Worm (Caenorhabditis elegans) whole organism, mixed stage, embryonic: ENCODE measurements around the gene Y39B6A.9.

ENCODE experiments used
- M03D4.4 ChIP-seq: sonication (generic microtip); optimal IDR thresholded peaks from 2 replicates; lab custom pipeline; 2017; ENCODE audit warnings: mild to moderate bottlenecking, missing genetic modification characterization, missing compliant biosample characterization
- bed-3 ChIP-seq: fragments of 200-800 bp; sonication (Bioruptor generic); optimal IDR thresholded peaks from 3 replicates; lab custom pipeline; 2018; ENCODE audit warnings: mild to moderate bottlenecking, missing genetic modification characterization, moderate library complexity, missing compliant biosample characterization
- blmp-1 ChIP-seq: fragments of 150-350 bp; optimal IDR thresholded peaks from 2 replicates; lab custom pipeline; 2014; ENCODE audit warnings: missing biosample characterization, missing genetic modification characterization
- ceh-39 ChIP-seq: fragments of 150-350 bp; optimal IDR thresholded peaks from 2 replicates; lab custom pipeline; 2014; ENCODE audit warnings: missing biosample characterization, missing genetic modification characterization
- ceh-43 ChIP-seq: fragments of 200-800 bp; sonication (Bioruptor generic); optimal IDR thresholded peaks from 2 replicates; lab custom pipeline; 2018; ENCODE audit warnings: mild to moderate bottlenecking, missing genetic modification characterization, moderate library complexity, missing compliant biosample characterization
- ceh-83 ChIP-seq: fragments of 200-800 bp; sonication (Bioruptor generic); optimal IDR thresholded peaks from 2 replicates; lab custom pipeline; 2018; ENCODE audit warnings: mild to moderate bottlenecking, missing genetic modification characterization, missing compliant biosample characterization
- ces-1 ChIP-seq: fragments of 150-350 bp; optimal IDR thresholded peaks from 2 replicates; lab custom pipeline; 2014; ENCODE audit warnings: missing biosample characterization, missing genetic modification reagents, missing genetic modification characterization
- cnd-1 ChIP-seq: fragments of 200-800 bp; sonication (Bioruptor generic); optimal IDR thresholded peaks from 2 replicates; lab custom pipeline; 2018; ENCODE audit warnings: mild to moderate bottlenecking, missing genetic modification characterization, missing compliant biosample characterization
- drap-1 ChIP-seq: fragments of 200-800 bp; sonication (Bioruptor generic); optimal IDR thresholded peaks from 3 replicates; lab custom pipeline; 2018; ENCODE audit warnings: mild to moderate bottlenecking, missing genetic modification characterization, missing compliant biosample characterization
- elt-1 ChIP-seq: sonication (generic microtip); optimal IDR thresholded peaks from 2 replicates; lab custom pipeline; 2017; ENCODE audit warnings: missing genetic modification characterization, mild to moderate bottlenecking, missing compliant biosample characterization, antibody characterized with exemption, moderate library complexity, borderline replicate concordance; ENCODE audit not compliant: insufficient read depth
- elt-3 ChIP-seq: fragments of 150-350 bp; optimal IDR thresholded peaks from 2 replicates; lab custom pipeline; 2014; ENCODE audit warnings: missing biosample characterization, missing genetic modification characterization
- flh-1 ChIP-seq: fragments of 200-800 bp; sonication (Bioruptor generic); optimal IDR thresholded peaks from 2 replicates; lab custom pipeline; 2018; ENCODE audit warnings: mild to moderate bottlenecking, missing genetic modification characterization, moderate library complexity, missing compliant biosample characterization
- ham-2 ChIP-seq: fragments of 200-800 bp; sonication (Bioruptor generic); optimal IDR thresholded peaks from 2 replicates; lab custom pipeline; 2018; ENCODE audit warnings: mild to moderate bottlenecking, missing genetic modification characterization, missing compliant biosample characterization
- hlh-1 ChIP-seq: fragments of 150-350 bp; optimal IDR thresholded peaks from 2 replicates; lab custom pipeline; 2014; ENCODE audit warnings: missing biosample characterization, missing genetic modification reagents, missing genetic modification characterization
- lin-13 ChIP-seq: fragments of 150-350 bp; optimal IDR thresholded peaks from 2 replicates; lab custom pipeline; 2014; ENCODE audit warnings: missing biosample characterization, missing genetic modification characterization
- lin-32 ChIP-seq: fragments of 200-800 bp; sonication (Bioruptor generic); optimal IDR thresholded peaks from 2 replicates; lab custom pipeline; 2018; ENCODE audit warnings: mild to moderate bottlenecking, missing genetic modification characterization, missing compliant biosample characterization
- lsy-2 ChIP-seq: fragments of 150-350 bp; optimal IDR thresholded peaks from 2 replicates; lab custom pipeline; 2014; ENCODE audit warnings: missing biosample characterization, missing genetic modification characterization
- mab-5 ChIP-seq: fragments of 150-350 bp; optimal IDR thresholded peaks from 2 replicates; lab custom pipeline; 2014; ENCODE audit warnings: missing biosample characterization, missing genetic modification characterization
- mep-1 ChIP-seq: fragments of 150-350 bp; optimal IDR thresholded peaks from 2 replicates; lab custom pipeline; 2017; ENCODE audit warnings: missing biosample characterization, missing genetic modification reagents, missing genetic modification characterization, inconsistent platforms
- mls-2 ChIP-seq: sonication (generic microtip); optimal IDR thresholded peaks from 2 replicates; lab custom pipeline; 2016; ENCODE audit warnings: mild to moderate bottlenecking, missing genetic modification characterization, moderate library complexity, missing compliant biosample characterization
- nhr-12 ChIP-seq: fragments of 150-350 bp; optimal IDR thresholded peaks from 2 replicates; lab custom pipeline; 2014; ENCODE audit warnings: missing biosample characterization, missing genetic modification characterization
- nhr-2 ChIP-seq: fragments of 150-350 bp; optimal IDR thresholded peaks from 2 replicates; lab custom pipeline; 2014; ENCODE audit warnings: missing biosample characterization, missing genetic modification characterization
- nhr-237 ChIP-seq: fragments of 150-350 bp; optimal IDR thresholded peaks from 2 replicates; lab custom pipeline; 2014; ENCODE audit warnings: missing biosample characterization, missing genetic modification characterization
- nhr-28 ChIP-seq: fragments of 150-350 bp; optimal IDR thresholded peaks from 2 replicates; lab custom pipeline; 2014; ENCODE audit warnings: missing biosample characterization, missing genetic modification characterization
- nhr-76 ChIP-seq: sonication (generic microtip); optimal IDR thresholded peaks from 2 replicates; lab custom pipeline; 2017; ENCODE audit warnings: missing biosample characterization, missing genetic modification characterization
- pha-4 ChIP-seq: fragments of 150-350 bp; optimal IDR thresholded peaks from 2 replicates; lab custom pipeline; 2018; ENCODE audit warnings: missing biosample characterization, missing genetic modification reagents, missing genetic modification characterization
- sem-2 ChIP-seq: fragments of 200-800 bp; sonication (Bioruptor generic); optimal IDR thresholded peaks from 2 replicates; lab custom pipeline; 2018; ENCODE audit warnings: mild to moderate bottlenecking, missing genetic modification characterization, missing compliant biosample characterization
- snpc-4 ChIP-seq: fragments of 150-350 bp; optimal IDR thresholded peaks from 2 replicates; lab custom pipeline; 2014; ENCODE audit warnings: missing biosample characterization, missing genetic modification characterization
- sptf-1 ChIP-seq: sonication (generic microtip); optimal IDR thresholded peaks from 2 replicates; lab custom pipeline; 2017; ENCODE audit warnings: mild to moderate bottlenecking, missing genetic modification characterization, moderate library complexity, missing compliant biosample characterization
- tbx-8 ChIP-seq: fragments of 200-800 bp; sonication (Bioruptor generic); optimal IDR thresholded peaks from 2 replicates; lab custom pipeline; 2018; ENCODE audit warnings: mild to moderate bottlenecking, missing genetic modification characterization, moderate library complexity, missing compliant biosample characterization
- unc-120 ChIP-seq: sonication (generic microtip); optimal IDR thresholded peaks from 2 replicates; lab custom pipeline; 2017; ENCODE audit warnings: missing genetic modification characterization, missing compliant biosample characterization; ENCODE audit not compliant: poor library complexity, severe bottlenecking
- unc-39 ChIP-seq: fragments of 150-350 bp; optimal IDR thresholded peaks from 2 replicates; lab custom pipeline; 2014; ENCODE audit warnings: missing biosample characterization, missing genetic modification characterization
- unc-62 ChIP-seq: fragments of 150-350 bp; optimal IDR thresholded peaks from 2 replicates; lab custom pipeline; 2014; ENCODE audit warnings: missing biosample characterization, missing genetic modification reagents, missing genetic modification characterization
- zip-8 ChIP-seq: fragments of 150-350 bp; optimal IDR thresholded peaks from 2 replicates; lab custom pipeline; 2014; ENCODE audit warnings: missing biosample characterization, missing genetic modification characterization
- ztf-11 ChIP-seq: fragments of 150-350 bp; optimal IDR thresholded peaks from 2 replicates; lab custom pipeline; 2014; ENCODE audit warnings: missing biosample characterization, missing genetic modification characterization

Gene Y39B6A.9

ce11 chrV:19125253-19125652 is 11.1 kb upstream of the Y39B6A.9 start:
- no peak for TF ChIP-seq sem-2 (GFP tag; lab: Kevin White, UChicago)
- no peak for TF ChIP-seq nhr-28 (tag; lab: Kevin White, UChicago)
- no peak for TF ChIP-seq tbx-8 (GFP tag; lab: Kevin White, UChicago)
- TF ChIP-seq pha-4 (tag; lab: Kevin White, UChicago) = no peak
- TF ChIP-seq elt-1 (tag; lab: Kevin White, UChicago) = no peak
- TF ChIP-seq unc-39 (tag; lab: Kevin White, UChicago) = no peak
- TF ChIP-seq ceh-83 (GFP tag; lab: Kevin White, UChicago) = no peak
- no peak for TF ChIP-seq drap-1 (GFP tag; lab: Kevin White, UChicago)
- no peak for TF ChIP-seq blmp-1 (tag; lab: Kevin White, UChicago)
- no peak for TF ChIP-seq nhr-237 (tag; lab: Kevin White, UChicago)
- no peak for TF ChIP-seq ztf-11
- no peak for TF ChIP-seq lsy-2 (tag; lab: Kevin White, UChicago)
- TF ChIP-seq unc-120 (tag; lab: Kevin White, UChicago) = no peak

ce11 chrV:19125812-19126211 is 10.5 kb upstream of the Y39B6A.9 start:
- TF ChIP-seq nhr-237 (tag; lab: Kevin White, UChicago) (peak; percentile 13), tbx-8 (GFP tag; lab: Kevin White, UChicago) (peak; percentile 62), mab-5 (tag; lab: Kevin White, UChicago) (no peak), bed-3 (GFP tag; lab: Kevin White, UChicago) (peak; percentile 59), hlh-1 (peak; percentile 5), sem-2 (GFP tag; lab: Kevin White, UChicago) (peak; percentile 75), lsy-2 (tag; lab: Kevin White, UChicago) (peak; percentile 19), ceh-39 (no peak), nhr-12 (tag; lab: Kevin White, UChicago) (no peak), unc-120 (tag; lab: Kevin White, UChicago) (peak; percentile 73), mep-1 (tag; lab: Kevin White, UChicago) (no peak), ces-1 (GFP tag; lab: Kevin White, UChicago) (peak; percentile 20), elt-3 (no peak), ceh-83 (GFP tag; lab: Kevin White, UChicago) (peak; percentile 92), lin-32 (GFP tag; lab: Kevin White, UChicago) (peak; percentile 69), mls-2 (tag; lab: Kevin White, UChicago) (peak; percentile 92), nhr-28 (tag; lab: Kevin White, UChicago) (no peak), zip-8 (tag; lab: Kevin White, UChicago) (no peak), ham-2 (GFP tag; lab: Kevin White, UChicago) (peak; percentile 79), sptf-1 (tag; lab: Kevin White, UChicago) (peak; percentile 89), snpc-4 (tag; lab: Kevin White, UChicago) (no peak), elt-1 (tag; lab: Kevin White, UChicago) (no peak), cnd-1 (peak; percentile 90), pha-4 (tag; lab: Kevin White, UChicago) (no peak), ceh-43 (GFP tag; lab: Kevin White, UChicago) (peak; percentile 79), blmp-1 (tag; lab: Kevin White, UChicago) (peak; percentile 5), lin-13 (tag; lab: Kevin White, UChicago) (peak; percentile 61), nhr-76 (no peak), ztf-11 (no peak), nhr-2 (no peak), drap-1 (GFP tag; lab: Kevin White, UChicago) (peak; percentile 98), unc-39 (tag; lab: Kevin White, UChicago) (no peak), flh-1 (GFP tag; lab: Kevin White, UChicago) (peak; percentile 52), unc-62 (GFP tag; lab: Kevin White, UChicago) (peak; percentile 19), M03D4.4 (tag; lab: Kevin White, UChicago) (peak; percentile 88)

- TF ChIP-seq lin-32 (GFP tag; lab: Kevin White, UChicago) = peak; percentile 15
- no peak for TF ChIP-seq mep-1 (tag; lab: Kevin White, UChicago)
- no peak for TF ChIP-seq ceh-43 (GFP tag; lab: Kevin White, UChicago)
These were observed 9.1 kb upstream of the Y39B6A.9 start, which contains the start of gene dyf-17 for ce11 chrV:19127225-19127624. dyf-17 (plus strand) TSS chrV:19127525.
